Fruit fly (Drosophila melanogaster): ENCODE measurements around the gene CG5050.

dm6 chr2L:17497108-17497507 is 44.4 kb downstream of the CG5050 start, which contains the start of gene qua:
- no peak for TF ChIP-seq br (GFP tag; optimal IDR thresholded peaks at IDR 0.05)
- TF ChIP-seq Hnf4 (GFP tag; optimal IDR thresholded peaks at IDR 0.05), result no peak
- TF ChIP-seq Myc (optimal IDR thresholded peaks at IDR 0.05), result no peak
- TF ChIP-seq OdsH (GFP tag; optimal IDR thresholded peaks at IDR 0.05), result no peak
- no peak for TF ChIP-seq Hr78 (GFP tag; optimal IDR thresholded peaks at IDR 0.05)
- TF ChIP-seq CG9705 (GFP tag; optimal IDR thresholded peaks at IDR 0.05), result no peak
- no peak for TF ChIP-seq GATAd (GFP tag; optimal IDR thresholded peaks at IDR 0.05)
